Fruit fly (Drosophila melanogaster) whole organism, prepupa: ENCODE data around the gene Osi23.

Experiments
- Blimp-1 ChIP-seq: fragments of 200-800 bp; sonication (Bioruptor generic); optimal IDR thresholded peaks from 3 replicates; lab custom pipeline; 2017; ENCODE audit warnings: missing biosample characterization, missing genetic modification characterization, mild to moderate bottlenecking, moderate library complexity, missing genetic modification reagents
- CG10669 ChIP-seq: fragments of 200-800 bp; sonication (Bioruptor generic); optimal IDR thresholded peaks from 3 replicates; lab custom pipeline; 2018; ENCODE audit warnings: missing biosample characterization, mild to moderate bottlenecking, missing genetic modification characterization, moderate library complexity
- CG15336 ChIP-seq: fragments of 200-800 bp; sonication (Bioruptor generic); IDR thresholded peaks from 2 replicates; pipeline ENCODE4 v1.3.6; 2022; ENCODE audit warnings: missing biosample characterization, missing genetic modification characterization
- CG31627 ChIP-seq: fragments of 200-800 bp; sonication (Bioruptor generic); optimal IDR thresholded peaks from 3 replicates; lab custom pipeline; 2016; ENCODE audit warnings: missing biosample characterization, missing genetic modification characterization
- CG32006 ChIP-seq: fragments of 200-800 bp; sonication (Bioruptor generic); optimal IDR thresholded peaks from 3 replicates; lab custom pipeline; 2017; ENCODE audit warnings: missing biosample characterization, mild to moderate bottlenecking, missing genetic modification characterization
- CG34406 ChIP-seq: fragments of 200-800 bp; sonication (Bioruptor generic); optimal IDR thresholded peaks from 3 replicates; lab custom pipeline; 2016; ENCODE audit warnings: missing biosample characterization, missing genetic modification characterization
- CG3919 ChIP-seq: fragments of 200-800 bp; sonication (Bioruptor generic); optimal IDR thresholded peaks from 3 replicates; lab custom pipeline; 2016; ENCODE audit warnings: missing biosample characterization, missing genetic modification characterization
- CG4318 ChIP-seq: fragments of 200-800 bp; sonication (Bioruptor generic); optimal IDR thresholded peaks from 3 replicates; lab custom pipeline; 2017; ENCODE audit warnings: missing biosample characterization, mild to moderate bottlenecking, missing genetic modification characterization
- CG6163 ChIP-seq: fragments of 200-800 bp; sonication (Bioruptor generic); IDR thresholded peaks from 3 replicates; pipeline ENCODE4 v1.3.6; 2022; ENCODE audit warnings: missing biosample characterization, missing genetic modification characterization
- CG6276 ChIP-seq: fragments of 200-800 bp; sonication (Bioruptor generic); optimal IDR thresholded peaks from 2 replicates; lab custom pipeline; 2017; ENCODE audit warnings: missing biosample characterization, mild to moderate bottlenecking, missing genetic modification characterization
- CG6792 ChIP-seq: fragments of 200-800 bp; sonication (Bioruptor generic); optimal IDR thresholded peaks from 3 replicates; lab custom pipeline; 2016; ENCODE audit warnings: missing biosample characterization, missing genetic modification characterization
- CG6808 ChIP-seq: fragments of 200-800 bp; sonication (Bioruptor generic); optimal IDR thresholded peaks from 3 replicates; lab custom pipeline; 2017; ENCODE audit warnings: missing biosample characterization, missing genetic modification characterization, mild to moderate bottlenecking, moderate library complexity, missing genetic modification reagents
- CG6854 ChIP-seq: fragments of 200-800 bp; sonication (Bioruptor generic); optimal IDR thresholded peaks from 2 replicates; lab custom pipeline; 2017; ENCODE audit warnings: missing biosample characterization, mild to moderate bottlenecking, missing genetic modification characterization
- CG7368 ChIP-seq: fragments of 200-800 bp; sonication (Bioruptor generic); optimal IDR thresholded peaks from 3 replicates; lab custom pipeline; 2016; ENCODE audit warnings: missing biosample characterization, missing genetic modification characterization
- Eip75B ChIP-seq: fragments of 200-800 bp; sonication (Bioruptor generic); optimal IDR thresholded peaks from 3 replicates; lab custom pipeline; 2016; ENCODE audit warnings: missing biosample characterization, missing genetic modification characterization
- Eip78C ChIP-seq: fragments of 200-800 bp; sonication (Bioruptor generic); peaks from one replicate; lab custom pipeline; 2016; ENCODE audit warnings: missing biosample characterization, missing genetic modification characterization
- Ets21C ChIP-seq: fragments of 200-800 bp; sonication (Bioruptor generic); optimal IDR thresholded peaks from 3 replicates; lab custom pipeline; 2016; ENCODE audit warnings: missing biosample characterization, missing genetic modification characterization
- Hr38 ChIP-seq: sonication (Bioruptor generic); optimal IDR thresholded peaks from 2 replicates; lab custom pipeline; 2016; ENCODE audit warnings: missing biosample characterization, missing genetic modification characterization
- Hr39 ChIP-seq: fragments of 200-800 bp; sonication (Bioruptor generic); optimal IDR thresholded peaks from 2 replicates; lab custom pipeline; 2016; ENCODE audit warnings: missing biosample characterization, missing genetic modification characterization
- Hr4 ChIP-seq: fragments of 200-800 bp; sonication (Bioruptor generic); optimal IDR thresholded peaks from 3 replicates; lab custom pipeline; 2016; ENCODE audit warnings: missing biosample characterization, missing genetic modification characterization
- Lpt ChIP-seq: fragments of 200-800 bp; sonication (Bioruptor generic); optimal IDR thresholded peaks from 3 replicates; lab custom pipeline; 2016; ENCODE audit warnings: missing biosample characterization, missing genetic modification characterization
- Met ChIP-seq: fragments of 200-800 bp; sonication (Bioruptor generic); optimal IDR thresholded peaks from 3 replicates; lab custom pipeline; 2016; ENCODE audit warnings: missing biosample characterization, missing genetic modification characterization
- OdsH ChIP-seq: fragments of 200-800 bp; sonication (Bioruptor generic); optimal IDR thresholded peaks from 3 replicates; lab custom pipeline; 2016; ENCODE audit warnings: missing biosample characterization, missing genetic modification characterization
- Smox ChIP-seq: fragments of 200-800 bp; sonication (Bioruptor generic); optimal IDR thresholded peaks from 3 replicates; lab custom pipeline; 2016; ENCODE audit warnings: missing biosample characterization, missing genetic modification characterization
- Sox102F ChIP-seq: fragments of 200-800 bp; sonication (Bioruptor generic); optimal IDR thresholded peaks from 2 replicates; lab custom pipeline; 2016; ENCODE audit warnings: missing biosample characterization, mild to moderate bottlenecking, missing genetic modification characterization
- Sox14 ChIP-seq: fragments of 200-800 bp; sonication (Bioruptor generic); optimal IDR thresholded peaks from 3 replicates; lab custom pipeline; 2016; ENCODE audit warnings: missing biosample characterization, missing genetic modification characterization
- achi ChIP-seq: fragments of 200-800 bp; sonication (Bioruptor generic); optimal IDR thresholded peaks from 3 replicates; lab custom pipeline; 2016; ENCODE audit warnings: missing biosample characterization, missing genetic modification characterization
- acj6 ChIP-seq: fragments of 200-800 bp; sonication (Bioruptor generic); optimal IDR thresholded peaks from 3 replicates; lab custom pipeline; 2016; ENCODE audit warnings: missing biosample characterization, missing genetic modification characterization
- cyc ChIP-seq: fragments of 200-800 bp; sonication (Bioruptor generic); optimal IDR thresholded peaks from 3 replicates; lab custom pipeline; 2016; ENCODE audit warnings: missing biosample characterization, missing genetic modification characterization
- dac ChIP-seq: fragments of 200-800 bp; sonication (Bioruptor generic); optimal IDR thresholded peaks from 2 replicates; lab custom pipeline; 2017; ENCODE audit warnings: missing biosample characterization, mild to moderate bottlenecking, missing genetic modification characterization
- dsx ChIP-seq: fragments of 200-800 bp; optimal IDR thresholded peaks from 3 replicates; lab custom pipeline; 2019; ENCODE audit warnings: missing biosample characterization, mild to moderate bottlenecking, missing genetic modification characterization, moderate library complexity; ENCODE audit not compliant: poor library complexity, severe bottlenecking
- esn ChIP-seq: fragments of 200-800 bp; sonication (Bioruptor generic); optimal IDR thresholded peaks from 2 replicates; lab custom pipeline; 2016; ENCODE audit warnings: missing biosample characterization, mild to moderate bottlenecking, missing genetic modification characterization, moderate library complexity
- fd59A ChIP-seq: fragments of 200-800 bp; sonication (Bioruptor generic); optimal IDR thresholded peaks from 2 replicates; lab custom pipeline; 2017; ENCODE audit warnings: missing biosample characterization, mild to moderate bottlenecking, missing genetic modification characterization, missing genetic modification reagents
- fd85E ChIP-seq: fragments of 200-800 bp; sonication (Bioruptor generic); optimal IDR thresholded peaks from 3 replicates; lab custom pipeline; 2016; ENCODE audit warnings: missing biosample characterization, missing genetic modification characterization
- fkh ChIP-seq: fragments of 200-800 bp; sonication (Bioruptor generic); optimal IDR thresholded peaks from 3 replicates; lab custom pipeline; 2017; ENCODE audit warnings: missing biosample characterization, mild to moderate bottlenecking, missing genetic modification characterization, moderate library complexity
- lz ChIP-seq: fragments of 200-800 bp; sonication (Bioruptor generic); optimal IDR thresholded peaks from 3 replicates; lab custom pipeline; 2016; ENCODE audit warnings: missing biosample characterization, missing genetic modification characterization
- spab ChIP-seq: fragments of 200-800 bp; sonication (Bioruptor generic); optimal IDR thresholded peaks from 2 replicates; lab custom pipeline; 2017; ENCODE audit warnings: missing biosample characterization, mild to moderate bottlenecking, missing genetic modification characterization, missing genetic modification reagents
- ss ChIP-seq, 2 experiments: fragments of 200-800 bp; sonication (Bioruptor generic); optimal IDR thresholded peaks; 2 replicates in 1 of 2; 3 replicates in 1 of 2; lab custom pipeline; 2017 to 2018; ENCODE audit warnings: mild to moderate bottlenecking in 2 of 2, missing biosample characterization in 2 of 2, missing genetic modification characterization in 2 of 2, moderate library complexity in 1 of 2
- svp ChIP-seq: fragments of 200-800 bp; sonication (Bioruptor generic); peaks from one replicate; lab custom pipeline; 2016; ENCODE audit warnings: missing biosample characterization, missing genetic modification characterization
- topi ChIP-seq: fragments of 200-800 bp; sonication (Bioruptor generic); optimal IDR thresholded peaks from 3 replicates; lab custom pipeline; 2016; ENCODE audit warnings: missing biosample characterization, missing genetic modification characterization
- vri ChIP-seq: fragments of 200-800 bp; sonication (Bioruptor generic); optimal IDR thresholded peaks from 3 replicates; lab custom pipeline; 2016; ENCODE audit warnings: missing biosample characterization, mild to moderate bottlenecking, missing genetic modification characterization

Osi23 gene

DNA sequence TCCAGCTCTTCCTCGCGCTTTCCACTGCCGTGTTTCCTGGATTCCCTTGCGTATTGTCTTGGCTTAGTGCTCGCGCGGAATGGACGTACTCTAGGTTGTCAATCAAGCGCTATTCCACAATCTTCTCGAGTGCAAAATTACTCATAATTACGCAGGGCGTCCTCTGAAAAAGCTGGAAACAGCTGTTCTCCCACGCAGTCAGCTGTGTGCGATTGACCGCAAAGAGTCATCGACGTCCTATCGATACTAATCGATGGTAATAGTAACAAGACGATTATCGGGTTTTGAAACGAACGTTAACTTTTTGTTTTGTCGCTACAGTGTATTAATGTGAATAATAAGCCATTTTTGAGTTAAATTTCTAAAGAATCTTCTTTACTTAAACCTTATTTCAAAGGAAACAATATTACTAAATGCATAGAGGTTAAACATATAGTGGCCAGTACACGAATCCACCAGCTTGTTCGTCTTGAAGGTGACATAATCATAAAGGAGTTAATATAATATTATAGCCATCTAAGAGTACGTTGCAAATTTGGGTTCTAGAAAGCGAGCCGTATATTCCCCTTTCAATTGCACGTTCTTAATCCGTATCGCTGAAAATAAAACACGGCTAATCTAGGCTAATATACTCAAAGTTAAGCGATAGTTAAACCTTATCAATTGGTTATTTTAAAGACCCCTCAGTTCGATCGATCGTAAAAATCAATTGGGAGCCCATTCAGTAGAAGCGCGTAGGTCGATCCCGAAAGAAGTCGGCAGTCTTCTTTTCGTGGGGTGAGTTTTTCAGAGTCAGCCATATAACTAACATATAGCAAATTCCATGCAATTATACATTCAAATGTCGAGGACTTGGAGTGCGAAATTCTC lies 14.5 kb upstream of the Osi23 start, which contains the start of the genes CG2224 and CDase:
Gene CG2224, minus strand, starts transcription at position 235 of the 870 bp plus-strand sequence.
Gene CDase, plus strand, starts transcription at position 456 of the 870 bp plus-strand sequence.
- TF ChIP-seq CG4318 (GFP tag; lab: Kevin White, UChicago) (no peak), CG10669 (GFP tag; lab: Kevin White, UChicago) (no peak), achi (GFP tag; lab: Kevin White, UChicago) (no peak), OdsH (no peak), CG6792 (GFP tag; lab: Kevin White, UChicago) (no peak), Eip78C (GFP tag; lab: Kevin White, UChicago) (peak; percentile 8), acj6 (GFP tag; lab: Kevin White, UChicago) (no peak), fd85E (GFP tag; lab: Kevin White, UChicago) (no peak)

DNA sequence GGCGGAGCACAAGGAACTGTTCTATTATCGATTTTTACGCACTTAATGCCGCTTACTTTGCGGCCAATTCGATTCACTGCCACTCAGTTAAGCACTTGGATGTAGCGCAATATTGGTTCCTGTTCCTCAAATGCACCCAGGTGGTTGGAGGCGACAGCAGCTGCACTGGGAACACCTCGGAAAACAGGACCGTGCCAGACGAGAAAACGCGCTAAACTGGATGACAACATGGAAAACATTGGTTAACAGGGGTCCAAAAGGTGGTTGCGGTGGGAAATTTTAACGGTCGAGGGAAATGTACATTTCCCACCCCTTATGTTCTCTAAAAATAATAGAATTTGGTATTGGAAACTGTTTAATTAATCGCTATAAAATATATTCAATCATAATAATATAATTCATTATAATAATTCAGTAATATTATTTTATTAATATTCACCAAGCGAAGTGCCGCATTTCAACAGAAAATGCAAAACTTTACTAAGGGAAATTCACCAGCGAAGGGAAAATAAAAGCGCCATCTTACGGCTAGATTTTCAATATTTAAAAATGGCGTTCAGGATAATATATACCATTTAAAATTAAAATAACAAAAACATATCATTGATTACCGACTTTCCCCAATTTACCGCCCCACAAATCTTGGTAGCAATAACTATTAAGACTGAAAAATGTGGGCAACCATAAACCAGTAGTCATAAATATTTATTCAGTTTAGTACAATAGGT lies 11.1 kb upstream of the Osi23 start, which contains the start of gene aralar1:
Gene aralar1, minus strand, starts transcription at position 51 of the 728 bp plus-strand sequence.
- TF ChIP-seq svp (GFP tag; lab: Kevin White, UChicago), result no peak

DNA sequence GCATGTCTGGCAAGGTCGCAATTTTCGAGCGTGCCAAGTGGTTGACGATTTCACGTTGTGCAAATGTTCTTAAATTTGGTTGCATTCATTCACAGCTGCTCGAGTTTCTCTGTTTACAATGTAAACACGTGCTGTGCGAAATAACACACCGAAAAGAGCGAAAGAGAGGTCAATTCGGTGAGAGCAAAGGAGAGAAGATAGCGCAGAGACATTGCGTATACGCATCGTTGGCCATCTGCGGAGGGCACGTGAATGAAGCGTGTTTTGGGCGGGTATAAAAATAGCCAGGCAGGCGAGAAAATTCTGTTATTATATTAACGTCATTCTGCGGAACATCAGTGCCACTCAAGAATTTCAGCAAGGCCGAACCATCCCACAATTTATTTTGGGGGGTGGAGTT lies 9.6 kb upstream of the Osi23 start:
- TF ChIP-seq CG4318 (GFP tag; lab: Kevin White, UChicago) (no peak), Eip75B (GFP tag; lab: Kevin White, UChicago) (no peak), CG6854 (GFP tag; lab: Kevin White, UChicago) (no peak), Eip78C (GFP tag; lab: Kevin White, UChicago) (peak; percentile 26), CG6792 (GFP tag; lab: Kevin White, UChicago) (peak; percentile 3), CG34406 (GFP tag; lab: Kevin White, UChicago) (no peak), vri (no peak), Hr4 (GFP tag; lab: Kevin White, UChicago) (no peak), CG6276 (GFP tag; lab: Kevin White, UChicago) (no peak), esn (GFP tag; lab: Kevin White, UChicago) (peak; percentile 38), Met (GFP tag; lab: Kevin White, UChicago) (peak; percentile 52), Sox102F (GFP tag; lab: Kevin White, UChicago) (peak; percentile 1), CG6163 (GFP tag; lab: Robert Waterston, UW) (peak; percentile 32; the same call in 1 of the 3 replicates), Hr39 (GFP tag; lab: Kevin White, UChicago) (no peak), CG31627 (peak; percentile 15), CG7368 (GFP tag; lab: Kevin White, UChicago) (no peak), Hr38 (GFP tag; lab: Kevin White, UChicago) (no peak), CG3919 (GFP tag; lab: Kevin White, UChicago) (peak; percentile 8), Lpt (GFP tag; lab: Kevin White, UChicago) (no peak), Smox (GFP tag; lab: Kevin White, UChicago) (no peak), svp (GFP tag; lab: Kevin White, UChicago) (peak; percentile 83), CG10669 (GFP tag; lab: Kevin White, UChicago) (no peak), topi (peak; percentile 8), CG15336 (GFP tag; lab: Robert Waterston, UW) (no peak)

dm6 chr3R:30453236-30453635 lies 8.4 kb upstream of the Osi23 start:
- TF ChIP-seq Sox14 (GFP tag; lab: Kevin White, UChicago) (no peak), ss (GFP tag; optimal IDR thresholded peaks at IDR 0.05; lab: Kevin White, UChicago) (no peak), Met (GFP tag; lab: Kevin White, UChicago) (no peak), Ets21C (GFP tag; lab: Kevin White, UChicago) (no peak), Blimp-1 (GFP tag; lab: Kevin White, UChicago) (no peak), CG32006 (no peak), achi (GFP tag; lab: Kevin White, UChicago) (no peak), acj6 (GFP tag; lab: Kevin White, UChicago) (no peak), CG6276 (GFP tag; lab: Kevin White, UChicago) (no peak), lz (GFP tag; lab: Kevin White, UChicago) (no peak), cyc (no peak), dac (GFP tag; lab: Kevin White, UChicago) (no peak), spab (no peak), CG6808 (GFP tag; lab: Kevin White, UChicago) (no peak), fd59A (GFP tag; lab: Kevin White, UChicago) (no peak), CG15336 (GFP tag; lab: Robert Waterston, UW) (no peak), fkh (GFP tag; lab: Kevin White, UChicago) (no peak), CG10669 (GFP tag; lab: Kevin White, UChicago) (no peak), dsx (no peak)
- TF ChIP-seq, all 60 proteins: peak for 0
